Fruit fly (Drosophila melanogaster) whole organism, prepupa: Measurements from ENCODE around the gene chas.

Source experiments
- Blimp-1 ChIP-seq: fragments of 200-800 bp; sonication (Bioruptor generic); optimal IDR thresholded peaks from 3 replicates; lab custom pipeline; 2017; ENCODE audit warnings: missing biosample characterization, missing genetic modification characterization, mild to moderate bottlenecking, moderate library complexity, missing genetic modification reagents
- CG10631 ChIP-seq: fragments of 200-800 bp; sonication (Bioruptor generic); optimal IDR thresholded peaks from 2 replicates; lab custom pipeline; 2016; ENCODE audit warnings: missing biosample characterization, missing genetic modification characterization
- CG10669 ChIP-seq: fragments of 200-800 bp; sonication (Bioruptor generic); optimal IDR thresholded peaks from 3 replicates; lab custom pipeline; 2018; ENCODE audit warnings: missing biosample characterization, mild to moderate bottlenecking, missing genetic modification characterization, moderate library complexity
- CG11762 ChIP-seq: fragments of 200-800 bp; sonication (Bioruptor generic); optimal IDR thresholded peaks from 3 replicates; lab custom pipeline; 2016; ENCODE audit warnings: missing biosample characterization, missing genetic modification characterization; ENCODE audit not compliant: insufficient read depth
- CG11902 ChIP-seq: fragments of 200-800 bp; sonication (Bioruptor generic); optimal IDR thresholded peaks from 3 replicates; lab custom pipeline; 2016; ENCODE audit warnings: missing biosample characterization, missing genetic modification characterization
- CG15336 ChIP-seq: fragments of 200-800 bp; sonication (Bioruptor generic); IDR thresholded peaks from 2 replicates; pipeline ENCODE4 v1.3.6; 2022; ENCODE audit warnings: missing biosample characterization, missing genetic modification characterization
- CG1621 ChIP-seq: fragments of 200-800 bp; sonication (Bioruptor generic); optimal IDR thresholded peaks from 3 replicates; lab custom pipeline; 2018; ENCODE audit warnings: missing biosample characterization, mild to moderate bottlenecking, missing genetic modification characterization
- CG16779 ChIP-seq: fragments of 200-800 bp; sonication (Bioruptor generic); optimal IDR thresholded peaks from 3 replicates; lab custom pipeline; 2017; ENCODE audit warnings: missing biosample characterization, mild to moderate bottlenecking, missing genetic modification characterization
- CG31627 ChIP-seq: fragments of 200-800 bp; sonication (Bioruptor generic); optimal IDR thresholded peaks from 3 replicates; lab custom pipeline; 2016; ENCODE audit warnings: missing biosample characterization, missing genetic modification characterization
- CG32006 ChIP-seq: fragments of 200-800 bp; sonication (Bioruptor generic); optimal IDR thresholded peaks from 3 replicates; lab custom pipeline; 2017; ENCODE audit warnings: missing biosample characterization, mild to moderate bottlenecking, missing genetic modification characterization
- CG34406 ChIP-seq: fragments of 200-800 bp; sonication (Bioruptor generic); optimal IDR thresholded peaks from 3 replicates; lab custom pipeline; 2016; ENCODE audit warnings: missing biosample characterization, missing genetic modification characterization
- CG3919 ChIP-seq: fragments of 200-800 bp; sonication (Bioruptor generic); optimal IDR thresholded peaks from 3 replicates; lab custom pipeline; 2016; ENCODE audit warnings: missing biosample characterization, missing genetic modification characterization
- CG6163 ChIP-seq: fragments of 200-800 bp; sonication (Bioruptor generic); IDR thresholded peaks from 3 replicates; pipeline ENCODE4 v1.3.6; 2022; ENCODE audit warnings: missing biosample characterization, missing genetic modification characterization
- CG6276 ChIP-seq: fragments of 200-800 bp; sonication (Bioruptor generic); optimal IDR thresholded peaks from 2 replicates; lab custom pipeline; 2017; ENCODE audit warnings: missing biosample characterization, mild to moderate bottlenecking, missing genetic modification characterization
- CG6792 ChIP-seq: fragments of 200-800 bp; sonication (Bioruptor generic); optimal IDR thresholded peaks from 3 replicates; lab custom pipeline; 2016; ENCODE audit warnings: missing biosample characterization, missing genetic modification characterization
- CG6808 ChIP-seq: fragments of 200-800 bp; sonication (Bioruptor generic); optimal IDR thresholded peaks from 3 replicates; lab custom pipeline; 2017; ENCODE audit warnings: missing biosample characterization, missing genetic modification characterization, mild to moderate bottlenecking, moderate library complexity, missing genetic modification reagents
- CG6854 ChIP-seq: fragments of 200-800 bp; sonication (Bioruptor generic); optimal IDR thresholded peaks from 2 replicates; lab custom pipeline; 2017; ENCODE audit warnings: missing biosample characterization, mild to moderate bottlenecking, missing genetic modification characterization
- CG7368 ChIP-seq: fragments of 200-800 bp; sonication (Bioruptor generic); optimal IDR thresholded peaks from 3 replicates; lab custom pipeline; 2016; ENCODE audit warnings: missing biosample characterization, missing genetic modification characterization
- CG8319 ChIP-seq: fragments of 200-800 bp; sonication (Bioruptor generic); optimal IDR thresholded peaks from 3 replicates; lab custom pipeline; 2016; ENCODE audit warnings: missing biosample characterization, missing genetic modification characterization
- CG8632 ChIP-seq: fragments of 200-800 bp; sonication (Bioruptor generic); optimal IDR thresholded peaks from 3 replicates; lab custom pipeline; 2016; ENCODE audit warnings: missing biosample characterization, missing genetic modification characterization
- CG9139 ChIP-seq: fragments of 200-800 bp; sonication (Bioruptor generic); optimal IDR thresholded peaks from 3 replicates; lab custom pipeline; 2017; ENCODE audit warnings: missing biosample characterization, mild to moderate bottlenecking, missing genetic modification characterization
- Eip75B ChIP-seq: fragments of 200-800 bp; sonication (Bioruptor generic); optimal IDR thresholded peaks from 3 replicates; lab custom pipeline; 2016; ENCODE audit warnings: missing biosample characterization, missing genetic modification characterization
- Eip78C ChIP-seq: fragments of 200-800 bp; sonication (Bioruptor generic); peaks from one replicate; lab custom pipeline; 2016; ENCODE audit warnings: missing biosample characterization, missing genetic modification characterization
- Eip93F ChIP-seq: fragments of 200-800 bp; sonication (Bioruptor generic); optimal IDR thresholded peaks from 2 replicates; lab custom pipeline; 2016; ENCODE audit warnings: missing biosample characterization, mild to moderate bottlenecking, missing genetic modification characterization
- Ets21C ChIP-seq: fragments of 200-800 bp; sonication (Bioruptor generic); optimal IDR thresholded peaks from 3 replicates; lab custom pipeline; 2016; ENCODE audit warnings: missing biosample characterization, missing genetic modification characterization
- Gug ChIP-seq: fragments of 200-800 bp; sonication (Bioruptor generic); IDR thresholded peaks from 2 replicates; pipeline ENCODE4 v1.3.6; 2022; ENCODE audit warnings: missing biosample characterization, missing genetic modification characterization
- Hr38 ChIP-seq: sonication (Bioruptor generic); optimal IDR thresholded peaks from 2 replicates; lab custom pipeline; 2016; ENCODE audit warnings: missing biosample characterization, missing genetic modification characterization
- Hr39 ChIP-seq: fragments of 200-800 bp; sonication (Bioruptor generic); optimal IDR thresholded peaks from 2 replicates; lab custom pipeline; 2016; ENCODE audit warnings: missing biosample characterization, missing genetic modification characterization
- Hr4 ChIP-seq: fragments of 200-800 bp; sonication (Bioruptor generic); optimal IDR thresholded peaks from 3 replicates; lab custom pipeline; 2016; ENCODE audit warnings: missing biosample characterization, missing genetic modification characterization
- Lpt ChIP-seq: fragments of 200-800 bp; sonication (Bioruptor generic); optimal IDR thresholded peaks from 3 replicates; lab custom pipeline; 2016; ENCODE audit warnings: missing biosample characterization, missing genetic modification characterization
- OdsH ChIP-seq: fragments of 200-800 bp; sonication (Bioruptor generic); optimal IDR thresholded peaks from 3 replicates; lab custom pipeline; 2016; ENCODE audit warnings: missing biosample characterization, missing genetic modification characterization
- Smox ChIP-seq: fragments of 200-800 bp; sonication (Bioruptor generic); optimal IDR thresholded peaks from 3 replicates; lab custom pipeline; 2016; ENCODE audit warnings: missing biosample characterization, missing genetic modification characterization
- Sox102F ChIP-seq: fragments of 200-800 bp; sonication (Bioruptor generic); optimal IDR thresholded peaks from 2 replicates; lab custom pipeline; 2016; ENCODE audit warnings: missing biosample characterization, mild to moderate bottlenecking, missing genetic modification characterization
- Sox15 ChIP-seq: fragments of 200-800 bp; sonication (Bioruptor generic); optimal IDR thresholded peaks from 3 replicates; lab custom pipeline; 2016; ENCODE audit warnings: missing biosample characterization, missing genetic modification characterization
- achi ChIP-seq: fragments of 200-800 bp; sonication (Bioruptor generic); optimal IDR thresholded peaks from 3 replicates; lab custom pipeline; 2016; ENCODE audit warnings: missing biosample characterization, missing genetic modification characterization
- acj6 ChIP-seq: fragments of 200-800 bp; sonication (Bioruptor generic); optimal IDR thresholded peaks from 3 replicates; lab custom pipeline; 2016; ENCODE audit warnings: missing biosample characterization, missing genetic modification characterization
- cyc ChIP-seq: fragments of 200-800 bp; sonication (Bioruptor generic); optimal IDR thresholded peaks from 3 replicates; lab custom pipeline; 2016; ENCODE audit warnings: missing biosample characterization, missing genetic modification characterization
- dac ChIP-seq: fragments of 200-800 bp; sonication (Bioruptor generic); optimal IDR thresholded peaks from 2 replicates; lab custom pipeline; 2017; ENCODE audit warnings: missing biosample characterization, mild to moderate bottlenecking, missing genetic modification characterization
- dsx ChIP-seq: fragments of 200-800 bp; optimal IDR thresholded peaks from 3 replicates; lab custom pipeline; 2019; ENCODE audit warnings: missing biosample characterization, mild to moderate bottlenecking, missing genetic modification characterization, moderate library complexity; ENCODE audit not compliant: poor library complexity, severe bottlenecking
- eg ChIP-seq: fragments of 200-800 bp; sonication (Bioruptor generic); IDR thresholded peaks from 3 replicates; pipeline ENCODE4 v1.3.6; 2022; ENCODE audit warnings: missing biosample characterization, missing genetic modification characterization
- esn ChIP-seq: fragments of 200-800 bp; sonication (Bioruptor generic); optimal IDR thresholded peaks from 2 replicates; lab custom pipeline; 2016; ENCODE audit warnings: missing biosample characterization, mild to moderate bottlenecking, missing genetic modification characterization, moderate library complexity
- fd85E ChIP-seq: fragments of 200-800 bp; sonication (Bioruptor generic); optimal IDR thresholded peaks from 3 replicates; lab custom pipeline; 2016; ENCODE audit warnings: missing biosample characterization, missing genetic modification characterization
- net ChIP-seq: fragments of 200-800 bp; sonication (Bioruptor generic); optimal IDR thresholded peaks from 3 replicates; lab custom pipeline; 2016; ENCODE audit warnings: missing biosample characterization, missing genetic modification characterization
- pdm3 ChIP-seq: fragments of 200-800 bp; sonication (Bioruptor generic); optimal IDR thresholded peaks from 3 replicates; lab custom pipeline; 2016; ENCODE audit warnings: missing biosample characterization, missing genetic modification characterization
- salr ChIP-seq, 2 experiments: fragments of 200-800 bp; sonication (Bioruptor generic); optimal IDR thresholded peaks; 3 replicates each; lab custom pipeline; 2016 to 2018; ENCODE audit warnings: missing biosample characterization in 2 of 2, missing genetic modification characterization in 2 of 2, mild to moderate bottlenecking in 1 of 2
- spab ChIP-seq: fragments of 200-800 bp; sonication (Bioruptor generic); optimal IDR thresholded peaks from 2 replicates; lab custom pipeline; 2017; ENCODE audit warnings: missing biosample characterization, mild to moderate bottlenecking, missing genetic modification characterization, missing genetic modification reagents
- svp ChIP-seq: fragments of 200-800 bp; sonication (Bioruptor generic); peaks from one replicate; lab custom pipeline; 2016; ENCODE audit warnings: missing biosample characterization, missing genetic modification characterization
- topi ChIP-seq: fragments of 200-800 bp; sonication (Bioruptor generic); optimal IDR thresholded peaks from 3 replicates; lab custom pipeline; 2016; ENCODE audit warnings: missing biosample characterization, missing genetic modification characterization

chas gene

DNA sequence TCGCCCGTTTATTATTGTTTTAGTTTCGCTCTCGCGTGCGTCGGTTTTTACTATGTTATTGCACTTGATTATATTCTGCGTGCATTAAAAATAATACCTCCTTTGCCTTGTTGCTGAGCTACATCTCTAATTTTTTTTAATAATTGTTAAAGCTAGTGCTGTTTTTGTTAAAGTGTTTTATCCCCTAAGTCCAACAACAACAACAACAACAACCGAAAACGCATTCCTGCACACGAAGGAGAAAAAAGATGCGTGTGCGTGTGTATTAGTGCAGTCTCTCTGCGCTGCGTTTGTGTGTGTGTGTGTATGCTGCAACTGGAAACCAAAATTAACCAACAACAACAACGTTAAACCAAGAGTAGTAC, 39.9 kb upstream of the chas start:
- TF ChIP-seq CG32006 (no peak), Hr39 (GFP tag; lab: Kevin White, UChicago) (peak; percentile 6), CG10669 (no peak), spab (GFP tag; lab: Kevin White, UChicago) (no peak), Eip78C (GFP tag; lab: Kevin White, UChicago) (peak; percentile 69), acj6 (GFP tag; lab: Kevin White, UChicago) (no peak), svp (no peak), Eip93F (GFP tag; lab: Kevin White, UChicago) (no peak), Sox102F (peak; percentile 14), CG10631 (GFP tag; lab: Kevin White, UChicago) (no peak), CG6163 (GFP tag; lab: Robert Waterston, UW) (peak; percentile 20; the same call in 1 of the 3 replicates), CG15336 (peak; percentile 37; the same call in 1 of the 2 replicates), cyc (GFP tag; lab: Kevin White, UChicago) (no peak), CG6854 (GFP tag; lab: Kevin White, UChicago) (no peak)

dm6 chrX:17737812-17738473, 39.4 kb upstream of the chas start:
- TF ChIP-seq CG7368 (GFP tag; lab: Kevin White, UChicago) (no peak), cyc (GFP tag; lab: Kevin White, UChicago) (peak; percentile 12), CG8319 (GFP tag; lab: Kevin White, UChicago) (no peak), Sox15 (GFP tag; lab: Kevin White, UChicago) (no peak), CG6792 (GFP tag; lab: Kevin White, UChicago) (peak; percentile 36), Sox102F (peak; percentile 16), salr (GFP tag; optimal IDR thresholded peaks at IDR 0.05; lab: Kevin White, UChicago) (no peak), dac (GFP tag; lab: Kevin White, UChicago) (no peak), CG6163 (GFP tag; lab: Robert Waterston, UW) (peak; percentile 68; the same call in 2 of the 3 replicates), CG6808 (peak; percentile 100), dsx (GFP tag; lab: Kevin White, UChicago) (no peak), CG10669 (peak; percentile 17), spab (GFP tag; lab: Kevin White, UChicago) (peak; percentile 18), Eip75B (GFP tag; lab: Kevin White, UChicago) (peak; percentile 8), Lpt (GFP tag; lab: Kevin White, UChicago) (no peak), eg (GFP tag; lab: Robert Waterston, UW) (peak; percentile 69; the same call in 2 of the 3 replicates), CG16779 (tag; lab: Kevin White, UChicago) (peak; percentile 25), topi (GFP tag; lab: Kevin White, UChicago) (no peak), Eip78C (GFP tag; lab: Kevin White, UChicago) (no peak), CG9139 (GFP tag; lab: Kevin White, UChicago) (no peak), achi (GFP tag; lab: Kevin White, UChicago) (peak; percentile 31), svp (peak; percentile 49), Hr4 (peak; percentile 3), CG11762 (GFP tag; lab: Kevin White, UChicago) (peak; percentile 16), OdsH (GFP tag; lab: Kevin White, UChicago) (peak; percentile 29), CG34406 (peak; percentile 24), acj6 (GFP tag; lab: Kevin White, UChicago) (peak; percentile 33), CG8632 (GFP tag; lab: Kevin White, UChicago) (peak; percentile 33), esn (GFP tag; lab: Kevin White, UChicago) (peak; percentile 37), CG11902 (GFP tag; lab: Kevin White, UChicago) (no peak), CG1621 (tag; lab: Kevin White, UChicago) (no peak), CG31627 (GFP tag; lab: Kevin White, UChicago) (no peak), CG10631 (GFP tag; lab: Kevin White, UChicago) (peak; percentile 43), net (GFP tag; lab: Kevin White, UChicago) (peak; percentile 24), Blimp-1 (GFP tag; lab: Kevin White, UChicago) (no peak), Hr38 (GFP tag; lab: Kevin White, UChicago) (no peak), pdm3 (peak; percentile 8), CG6276 (GFP tag; lab: Kevin White, UChicago) (peak; percentile 37), Smox (GFP tag; lab: Kevin White, UChicago) (peak; percentile 26), CG3919 (GFP tag; lab: Kevin White, UChicago) (no peak), Gug (GFP tag; lab: Robert Waterston, UW) (0 out of 2 replicates have a peak, but pooled peaks have one; percentile 14), fd85E (no peak), Ets21C (no peak)
